Fruit fly (Drosophila melanogaster): Measurements from ENCODE around the gene Aps.
A peak's percentile ranks its signal among the peaks of the same experiment; 100 is the strongest.

Gene Aps

dm6 chr3L:10899087-10899511 is at the start of gene Aps:
Gene Aps (minus strand): TSS chr3L:10899123.
- TF ChIP-seq CG4496 (GFP tag; IDR thresholded peaks at IDR 0.05) (peak; percentile 26; the same call in 1 of the 3 replicates), CG8301 (tag; optimal IDR thresholded peaks at IDR 0.05) (no peak), Pif1B (GFP tag; optimal IDR thresholded peaks at IDR 0.05) (peak; percentile 16)

- no peak for TF ChIP-seq gl (tag; optimal IDR thresholded peaks at IDR 0.05)
- no peak for TF ChIP-seq rn (GFP tag; IDR thresholded peaks at IDR 0.05)
- no peak for TF ChIP-seq EcR (GFP tag; optimal IDR thresholded peaks at IDR 0.05)
- TF ChIP-seq CG8159 (tag; optimal IDR thresholded peaks at IDR 0.05), result peak; percentile 28
- no peak for TF ChIP-seq CG8301 (tag; optimal IDR thresholded peaks at IDR 0.05)
- TF ChIP-seq CG10348 (GFP tag; IDR thresholded peaks at IDR 0.05), result no peak
- TF ChIP-seq CG4496 (GFP tag; IDR thresholded peaks at IDR 0.05), result no peak
- TF ChIP-seq CG14655 (GFP tag; optimal IDR thresholded peaks at IDR 0.05), result peak; percentile 8
- peak; percentile 9 for TF ChIP-seq CG9948 (tag; optimal IDR thresholded peaks at IDR 0.05)
- TF ChIP-seq fd96Ca (GFP tag; IDR thresholded peaks at IDR 0.05), result no peak
- peak; percentile 24 for TF ChIP-seq CG15710 (tag; optimal IDR thresholded peaks at IDR 0.05)
- peak; percentile 54 for TF ChIP-seq CG32121 (GFP tag; IDR thresholded peaks at IDR 0.05)
- no peak for TF ChIP-seq CG12605 (GFP tag; IDR thresholded peaks at IDR 0.05)
- TF ChIP-seq Pif1B (GFP tag; optimal IDR thresholded peaks at IDR 0.05), result no peak
- TF ChIP-seq Ets98B (GFP tag; IDR thresholded peaks at IDR 0.05), result no peak
- peak; percentile 6 for TF ChIP-seq CG17806 (tag; optimal IDR thresholded peaks at IDR 0.05)
- TF ChIP-seq Pif1A (GFP tag; optimal IDR thresholded peaks at IDR 0.05), result no peak
- TF ChIP-seq CG34367 (tag; optimal IDR thresholded peaks at IDR 0.05), result no peak
- TF ChIP-seq Snoo (tag; optimal IDR thresholded peaks at IDR 0.05), result no peak
- TF ChIP-seq CG13204 (GFP tag; optimal IDR thresholded peaks at IDR 0.05), result no peak
- no peak for TF ChIP-seq D1 (tag; optimal IDR thresholded peaks at IDR 0.05)
Observed at dm6 chr3L:10946717-10947280, 47.9 kb upstream of the Aps start.

- TF ChIP-seq CG10348 (GFP tag; IDR thresholded peaks at IDR 0.05) (no peak), CG15710 (tag; optimal IDR thresholded peaks at IDR 0.05) (peak; percentile 78), D1 (tag; optimal IDR thresholded peaks at IDR 0.05) (no peak), CG14655 (GFP tag; optimal IDR thresholded peaks at IDR 0.05) (peak; percentile 9), CG8159 (tag; optimal IDR thresholded peaks at IDR 0.05) (peak; percentile 71), CG17806 (tag; optimal IDR thresholded peaks at IDR 0.05) (peak; percentile 17), CG34367 (tag; optimal IDR thresholded peaks at IDR 0.05) (peak; percentile 46), Snoo (tag; optimal IDR thresholded peaks at IDR 0.05) (peak; percentile 12), gl (tag; optimal IDR thresholded peaks at IDR 0.05) (no peak), CG9948 (tag; optimal IDR thresholded peaks at IDR 0.05) (peak; percentile 7)
Observed at dm6 chr3L:10942541-10942940, 43.6 kb upstream of the Aps start.

- TF ChIP-seq Snoo (tag; optimal IDR thresholded peaks at IDR 0.05), result peak; percentile 63
- TF ChIP-seq fd96Ca (GFP tag; IDR thresholded peaks at IDR 0.05), result peak; percentile 67; the same call in 2 of the 3 replicates
- TF ChIP-seq CG10348 (GFP tag; IDR thresholded peaks at IDR 0.05), result no peak
- TF ChIP-seq CG32121 (GFP tag; IDR thresholded peaks at IDR 0.05), result no peak
- TF ChIP-seq gl (tag; optimal IDR thresholded peaks at IDR 0.05), result peak; percentile 38
- TF ChIP-seq CG9948 (tag; optimal IDR thresholded peaks at IDR 0.05), result peak; percentile 72
- peak; percentile 48 for TF ChIP-seq CG34367 (tag; optimal IDR thresholded peaks at IDR 0.05)
- peak; percentile 24 for TF ChIP-seq EcR (GFP tag; optimal IDR thresholded peaks at IDR 0.05)
- TF ChIP-seq CG17806 (tag; optimal IDR thresholded peaks at IDR 0.05), result peak; percentile 72
- TF ChIP-seq CG8301 (tag; optimal IDR thresholded peaks at IDR 0.05), result peak; percentile 57
- TF ChIP-seq CG15710 (tag; optimal IDR thresholded peaks at IDR 0.05), result peak; percentile 62
- TF ChIP-seq Ets98B (GFP tag; IDR thresholded peaks at IDR 0.05), result no peak
- TF ChIP-seq D1 (tag; optimal IDR thresholded peaks at IDR 0.05), result peak; percentile 60
- TF ChIP-seq CG13204 (GFP tag; optimal IDR thresholded peaks at IDR 0.05), result peak; percentile 78
- peak; percentile 66 for TF ChIP-seq Pif1A (GFP tag; optimal IDR thresholded peaks at IDR 0.05)
- peak; percentile 67 for TF ChIP-seq CG14655 (GFP tag; optimal IDR thresholded peaks at IDR 0.05)
- TF ChIP-seq CG8159 (tag; optimal IDR thresholded peaks at IDR 0.05), result peak; percentile 79
- peak; percentile 52; the same call in 2 of the 3 replicates for TF ChIP-seq CG4496 (GFP tag; IDR thresholded peaks at IDR 0.05)
- TF ChIP-seq rn (GFP tag; IDR thresholded peaks at IDR 0.05), result no peak
- peak; percentile 59 for TF ChIP-seq Pif1B (GFP tag; optimal IDR thresholded peaks at IDR 0.05)
Observed at dm6 chr3L:10940312-10940711, 41.4 kb upstream of the Aps start.

dm6 chr3L:10938108-10938507 is 39.2 kb upstream of the Aps start:
- TF ChIP-seq CG10348 (GFP tag; IDR thresholded peaks at IDR 0.05), result no peak
- TF ChIP-seq CG12605 (GFP tag; IDR thresholded peaks at IDR 0.05), result peak; percentile 29; the same call in 1 of the 2 replicates
- TF ChIP-seq Snoo (tag; optimal IDR thresholded peaks at IDR 0.05), result no peak
- TF ChIP-seq fd96Ca (GFP tag; IDR thresholded peaks at IDR 0.05), result peak; percentile 56
- no peak for TF ChIP-seq CG15710 (tag; optimal IDR thresholded peaks at IDR 0.05)
- TF ChIP-seq CG9948 (tag; optimal IDR thresholded peaks at IDR 0.05), result no peak
- TF ChIP-seq Pif1A (GFP tag; optimal IDR thresholded peaks at IDR 0.05), result no peak
- no peak for TF ChIP-seq CG13204 (GFP tag; optimal IDR thresholded peaks at IDR 0.05)
- TF ChIP-seq Ets98B (GFP tag; IDR thresholded peaks at IDR 0.05), result peak; percentile 13; the same call in 1 of the 2 replicates
- TF ChIP-seq CG32121 (GFP tag; IDR thresholded peaks at IDR 0.05), result peak; percentile 56
- TF ChIP-seq CG4496 (GFP tag; IDR thresholded peaks at IDR 0.05), result peak; percentile 45; the same call in 1 of the 3 replicates

- TF ChIP-seq fd96Ca (GFP tag; IDR thresholded peaks at IDR 0.05) (no peak), Pif1B (GFP tag; optimal IDR thresholded peaks at IDR 0.05) (no peak), Snoo (tag; optimal IDR thresholded peaks at IDR 0.05) (peak; percentile 35), CG17806 (tag; optimal IDR thresholded peaks at IDR 0.05) (peak; percentile 6), CG8159 (tag; optimal IDR thresholded peaks at IDR 0.05) (peak; percentile 11)
Observed at dm6 chr3L:10934983-10935539, 36.1 kb upstream of the Aps start.

Measured in whole organism, pupa.